Worm (Caenorhabditis elegans): ENCODE measurements around the gene itr-1.

Gene itr-1

ce11 chrIV:7706805-7707204, 31.8 kb downstream of the itr-1 start, which contains the start of gene F33D4.4:
Gene F33D4.4, minus strand, starts transcription at chrIV:7706905.
- no peak for TF ChIP-seq pqm-1 (tag; optimal IDR thresholded peaks at IDR 0.05)
- TF ChIP-seq jun-1 (tag; optimal IDR thresholded peaks at IDR 0.05) = no peak
- TF ChIP-seq ama-1 (optimal IDR thresholded peaks at IDR 0.05) = no peak
- no peak for TF ChIP-seq fkh-10 (GFP tag; optimal IDR thresholded peaks at IDR 0.05)
- no peak for TF ChIP-seq skn-1 (tag; optimal IDR thresholded peaks at IDR 0.05)
- no peak for TF ChIP-seq lin-39 (tag; optimal IDR thresholded peaks at IDR 0.05)
- no peak for TF ChIP-seq aly-2 (tag; optimal IDR thresholded peaks at IDR 0.05)
- no peak for TF ChIP-seq nhr-23 (tag; optimal IDR thresholded peaks at IDR 0.05)

- TF ChIP-seq nhr-43 (tag; optimal IDR thresholded peaks at IDR 0.05; ENCODE audit: poor library complexity, severe bottlenecking) = no peak
- TF ChIP-seq snpc-4 (tag; optimal IDR thresholded peaks at IDR 0.05) = peak; percentile 67
- peak; percentile 68 for TF ChIP-seq nfya-1 (tag; optimal IDR thresholded peaks at IDR 0.05; ENCODE audit: insufficient read depth)
- no peak for TF ChIP-seq zag-1 (tag; optimal IDR thresholded peaks at IDR 0.05)
- peak; percentile 88 for TF ChIP-seq lin-15B (tag; optimal IDR thresholded peaks at IDR 0.05)
- TF ChIP-seq nhr-237 (tag; optimal IDR thresholded peaks at IDR 0.05) = no peak
- no peak for TF ChIP-seq elt-3 (tag; optimal IDR thresholded peaks at IDR 0.05)
- TF ChIP-seq nhr-28 (tag; optimal IDR thresholded peaks at IDR 0.05) = no peak
- no peak for TF ChIP-seq ceh-82 (tag; optimal IDR thresholded peaks at IDR 0.05)
- peak; percentile 13 for TF ChIP-seq tbx-2 (tag; optimal IDR thresholded peaks at IDR 0.05)
- TF ChIP-seq elt-2 (tag; optimal IDR thresholded peaks at IDR 0.05) = peak; percentile 35
- no peak for TF ChIP-seq nhr-77 (tag; optimal IDR thresholded peaks at IDR 0.05)
- TF ChIP-seq hmg-11 (tag; optimal IDR thresholded peaks at IDR 0.05) = peak; percentile 57
- no peak for TF ChIP-seq nhr-76 (tag; optimal IDR thresholded peaks at IDR 0.05)
- TF ChIP-seq mml-1 (tag; optimal IDR thresholded peaks at IDR 0.05) = no peak
- peak; percentile 67 for TF ChIP-seq nhr-23 (tag; optimal IDR thresholded peaks at IDR 0.05)
- TF ChIP-seq R02D3.7 (tag; optimal IDR thresholded peaks at IDR 0.05) = no peak
- no peak for TF ChIP-seq nhr-11 (tag; optimal IDR thresholded peaks at IDR 0.05)
- TF ChIP-seq elt-1 (tag; optimal IDR thresholded peaks at IDR 0.05) = no peak
- TF ChIP-seq nhr-67 (tag; optimal IDR thresholded peaks at IDR 0.05) = no peak
- peak; percentile 34 for TF ChIP-seq pqm-1 (tag; optimal IDR thresholded peaks at IDR 0.05)
- TF ChIP-seq pha-4 (tag; optimal IDR thresholded peaks at IDR 0.05) = peak; percentile 82
Observed at ce11 chrIV:7709701-7710100, 34.7 kb downstream of the itr-1 start, which contains the start of the genes mrpl-1, emc-6 and mrps-24. Gene mrpl-1, minus strand, starts transcription at chrIV:7709701. Gene emc-6, minus strand, starts transcription at chrIV:7709736. Gene mrps-24, plus strand, starts transcription at chrIV:7710045.

DNA sequence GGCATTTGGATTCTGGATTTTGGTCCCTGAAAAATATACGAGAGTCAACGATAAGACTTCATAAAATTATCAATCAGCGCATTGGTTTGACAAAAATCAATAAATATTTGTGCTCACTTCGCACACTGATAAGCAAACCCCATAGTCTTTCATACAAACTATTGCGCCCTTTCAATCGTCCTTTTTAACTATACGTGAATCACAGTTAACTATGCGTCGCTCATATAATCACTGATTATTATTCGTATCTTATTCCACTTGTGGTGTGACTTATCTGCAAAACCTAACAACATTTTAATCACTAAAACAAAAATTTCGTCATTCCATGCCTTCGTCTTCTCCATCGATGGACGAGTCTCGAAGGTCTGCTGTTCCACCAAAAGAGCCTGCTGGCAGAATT, 35.9 kb downstream of the itr-1 start, which contains the start of gene nhr-8:
Gene nhr-8 (plus strand): TSS at position 160 of the 400 bp plus-strand sequence.
- TF ChIP-seq nfya-1 (tag; optimal IDR thresholded peaks at IDR 0.05; ENCODE audit: insufficient read depth) (no peak), ceh-16 (tag; optimal IDR thresholded peaks at IDR 0.05) (no peak), ceh-28 (tag; optimal IDR thresholded peaks at IDR 0.05) (peak; percentile 51), fos-1 (tag; optimal IDR thresholded peaks at IDR 0.05) (peak; percentile 42), pqm-1 (tag; optimal IDR thresholded peaks at IDR 0.05) (peak; percentile 98), jun-1 (tag; optimal IDR thresholded peaks at IDR 0.05) (peak; percentile 75), ceh-9 (tag; optimal IDR thresholded peaks at IDR 0.05) (no peak), daf-12 (tag; optimal IDR thresholded peaks at IDR 0.05) (no peak), sea-2 (GFP tag; optimal IDR thresholded peaks at IDR 0.05) (no peak), pha-4 (tag; optimal IDR thresholded peaks at IDR 0.05) (no peak), unc-62 (GFP tag; optimal IDR thresholded peaks at IDR 0.05) (no peak), elt-2 (tag; optimal IDR thresholded peaks at IDR 0.05) (peak; percentile 99), nhr-28 (tag; optimal IDR thresholded peaks at IDR 0.05) (no peak)

DNA sequence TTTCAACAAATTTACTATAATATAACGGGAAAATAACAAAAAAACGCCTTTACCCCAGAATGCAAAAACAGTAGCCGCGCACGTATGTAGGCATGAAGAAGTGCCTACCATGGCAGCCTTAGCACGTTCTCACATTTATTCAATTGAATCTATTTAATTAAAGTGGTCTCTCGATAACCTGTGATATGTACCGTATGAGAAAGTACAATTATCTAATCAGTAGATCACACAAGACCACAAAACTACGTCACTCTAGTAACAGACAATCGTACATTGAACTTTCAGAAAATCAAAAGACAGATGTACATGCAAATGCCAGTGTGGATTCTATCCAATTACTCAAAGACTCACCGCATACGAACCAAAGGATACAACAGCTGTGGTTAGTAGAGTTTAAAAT, 37.3 kb downstream of the itr-1 start:
- TF ChIP-seq nhr-11 (tag; optimal IDR thresholded peaks at IDR 0.05) = no peak
- TF ChIP-seq elt-2 (tag; optimal IDR thresholded peaks at IDR 0.05) = peak; percentile 59
- TF ChIP-seq pqm-1 (tag; optimal IDR thresholded peaks at IDR 0.05) = peak; percentile 41

- TF ChIP-seq pha-4 (tag; optimal IDR thresholded peaks at IDR 0.05) = no peak
- TF ChIP-seq unc-39 (tag; optimal IDR thresholded peaks at IDR 0.05) = no peak
- no peak for TF ChIP-seq pqm-1 (tag; optimal IDR thresholded peaks at IDR 0.05)
- TF ChIP-seq sea-2 (GFP tag; optimal IDR thresholded peaks at IDR 0.05) = no peak
- TF ChIP-seq zag-1 (tag; optimal IDR thresholded peaks at IDR 0.05) = no peak
- no peak for TF ChIP-seq elt-2 (tag; optimal IDR thresholded peaks at IDR 0.05)
- TF ChIP-seq hmg-11 (tag; optimal IDR thresholded peaks at IDR 0.05) = no peak
- TF ChIP-seq nhr-28 (tag; optimal IDR thresholded peaks at IDR 0.05) = no peak
- TF ChIP-seq mml-1 (tag; optimal IDR thresholded peaks at IDR 0.05) = no peak
- TF ChIP-seq nhr-77 (tag; optimal IDR thresholded peaks at IDR 0.05) = no peak
- TF ChIP-seq nhr-237 (tag; optimal IDR thresholded peaks at IDR 0.05) = no peak
- TF ChIP-seq aly-2 (tag; optimal IDR thresholded peaks at IDR 0.05) = no peak
- no peak for TF ChIP-seq nhr-43 (tag; optimal IDR thresholded peaks at IDR 0.05; ENCODE audit: poor library complexity, severe bottlenecking)
- TF ChIP-seq ama-1 (optimal IDR thresholded peaks at IDR 0.05) = no peak
- no peak for TF ChIP-seq fkh-2 (tag; optimal IDR thresholded peaks at IDR 0.05)
- TF ChIP-seq ZK546.5 (tag; optimal IDR thresholded peaks at IDR 0.05) = no peak
- no peak for TF ChIP-seq ztf-11 (tag; optimal IDR thresholded peaks at IDR 0.05)
- no peak for TF ChIP-seq egl-5 (tag; optimal IDR thresholded peaks at IDR 0.05)
- no peak for TF ChIP-seq unc-62 (GFP tag; optimal IDR thresholded peaks at IDR 0.05)
- no peak for TF ChIP-seq nhr-12 (tag; optimal IDR thresholded peaks at IDR 0.05)
Observed at ce11 chrIV:7717916-7718315, 42.9 kb downstream of the itr-1 start, which contains the start of gene F33D4.6. Gene F33D4.6, minus strand, starts transcription at chrIV:7718016.

All from whole organism, L3 larva.